Worm (Caenorhabditis elegans): Measurements from ENCODE around the gene nlp-60.

The nlp-60 gene

ce11 chrIV:8644432-8644831 is 34.7 kb downstream of the nlp-60 start, which contains the start of gene C49C8.3:
TSS of gene C49C8.3 (plus strand) at chrIV:8644732.
- TF ChIP-seq snpc-1.2 (GFP tag; IDR thresholded peaks at IDR 0.05) (no peak), lin-29 (GFP tag; IDR thresholded peaks at IDR 0.05) (no peak), mxl-2 (GFP tag; conservative IDR thresholded peaks at IDR 0.05) (no peak), ama-1 (optimal IDR thresholded peaks at IDR 0.05) (no peak), dmd-9 (GFP tag; IDR thresholded peaks at IDR 0.05) (no peak), daf-8 (GFP tag; IDR thresholded peaks at IDR 0.05) (no peak), dve-1 (tag; optimal IDR thresholded peaks at IDR 0.05; ENCODE audit: insufficient read depth) (no peak), Y48G9A.11 (GFP tag; IDR thresholded peaks at IDR 0.05) (no peak)

ce11 chrIV:8638761-8639160 is 40.4 kb downstream of the nlp-60 start, which contains the start of gene F42A9.9:
TSS of gene F42A9.9 (minus strand) at chrIV:8638861.
- TF ChIP-seq attf-4 (tag; optimal IDR thresholded peaks at IDR 0.05) (no peak), Y5F2A.4 (GFP tag; optimal IDR thresholded peaks at IDR 0.05) (no peak), mdl-1 (tag; optimal IDR thresholded peaks at IDR 0.05) (no peak), daf-12 (tag; optimal IDR thresholded peaks at IDR 0.05) (no peak), fkh-10 (GFP tag; optimal IDR thresholded peaks at IDR 0.05) (no peak), skn-1 (tag; optimal IDR thresholded peaks at IDR 0.05) (no peak), Y48G9A.11 (GFP tag; IDR thresholded peaks at IDR 0.05) (no peak), nhr-111 (GFP tag; optimal IDR thresholded peaks at IDR 0.05) (no peak), Y75B8A.6 (GFP tag; IDR thresholded peaks at IDR 0.05) (no peak), lin-29 (GFP tag; IDR thresholded peaks at IDR 0.05) (no peak), D1046.2 (GFP tag; IDR thresholded peaks at IDR 0.05) (no peak), F10B5.3 (tag; optimal IDR thresholded peaks at IDR 0.05) (no peak), ceh-32 (tag; optimal IDR thresholded peaks at IDR 0.05; ENCODE audit: poor library complexity) (no peak), ceh-20 (GFP tag; IDR thresholded peaks at IDR 0.05) (no peak), lsy-2 (tag; optimal IDR thresholded peaks at IDR 0.05) (no peak), zip-11 (GFP tag; IDR thresholded peaks at IDR 0.05) (no peak), lin-15B (tag; optimal IDR thresholded peaks at IDR 0.05) (no peak), snpc-4 (tag; optimal IDR thresholded peaks at IDR 0.05) (no peak)

- TF ChIP-seq R02D3.7 (tag; optimal IDR thresholded peaks at IDR 0.05) (no peak), lin-15B (tag; optimal IDR thresholded peaks at IDR 0.05) (no peak), nhr-10 (tag; optimal IDR thresholded peaks at IDR 0.05) (no peak), nhr-237 (tag; optimal IDR thresholded peaks at IDR 0.05) (no peak), nhr-28 (tag; optimal IDR thresholded peaks at IDR 0.05) (no peak), hmg-1.1 (GFP tag; IDR thresholded peaks at IDR 0.05) (no peak), mdl-1 (tag; optimal IDR thresholded peaks at IDR 0.05) (no peak), mep-1 (tag; optimal IDR thresholded peaks at IDR 0.05) (no peak), lin-39 (tag; optimal IDR thresholded peaks at IDR 0.05) (no peak), mes-2 (tag; optimal IDR thresholded peaks at IDR 0.05; ENCODE audit: poor library complexity, severe bottlenecking) (no peak), nhr-11 (tag; optimal IDR thresholded peaks at IDR 0.05) (no peak), attf-4 (tag; optimal IDR thresholded peaks at IDR 0.05) (no peak), nhr-111 (GFP tag; optimal IDR thresholded peaks at IDR 0.05) (no peak), ceh-28 (tag; optimal IDR thresholded peaks at IDR 0.05) (no peak), lin-29 (GFP tag; IDR thresholded peaks at IDR 0.05) (no peak), php-3 (GFP tag; IDR thresholded peaks at IDR 0.05) (no peak), zfp-3 (GFP tag; conservative IDR thresholded peaks at IDR 0.05) (no peak), duxl-1 (tag; optimal IDR thresholded peaks at IDR 0.05; ENCODE audit: poor library complexity) (no peak)
These were observed 48.1 kb downstream of the nlp-60 start, which contains the start of gene dgk-4 for ce11 chrIV:8631033-8631432. TSS of gene dgk-4 (plus strand) at chrIV:8631333.

ce11 chrIV:8630243-8630642 is 48.9 kb downstream of the nlp-60 start:
- peak; percentile 29 for TF ChIP-seq hlh-30 (tag; optimal IDR thresholded peaks at IDR 0.05; ENCODE audit: insufficient read depth)
- no peak for TF ChIP-seq mes-2 (tag; optimal IDR thresholded peaks at IDR 0.05; ENCODE audit: poor library complexity, severe bottlenecking)
